Fruit fly (Drosophila melanogaster) whole organism, pupa: ENCODE data around the gene Est-Q.

Source experiments
- CG10348 ChIP-seq: fragments of 200-800 bp; sonication (Bioruptor generic); IDR thresholded peaks from 2 replicates; pipeline ENCODE4 v1.3.6; 2022; ENCODE audit warnings: missing biosample characterization, missing genetic modification characterization
- CG15710 ChIP-seq: fragments of 200-800 bp; sonication (Bioruptor generic); optimal IDR thresholded peaks from 2 replicates; lab custom pipeline; 2018; ENCODE audit warnings: missing biosample characterization, mild to moderate bottlenecking, missing genetic modification characterization, moderate library complexity
- CG9948 ChIP-seq: fragments of 200-800 bp; sonication (Bioruptor generic); optimal IDR thresholded peaks from 2 replicates; lab custom pipeline; 2018; ENCODE audit warnings: missing biosample characterization, mild to moderate bottlenecking, missing genetic modification characterization, moderate library complexity
- Ets98B ChIP-seq: fragments of 200-800 bp; sonication (Bioruptor generic); IDR thresholded peaks from 2 replicates; pipeline ENCODE4 v1.3.6; 2022; ENCODE audit warnings: missing biosample characterization, missing genetic modification characterization
- Pif1B ChIP-seq: fragments of 200-800 bp; sonication (Bioruptor generic); optimal IDR thresholded peaks from 3 replicates; lab custom pipeline; 2016; ENCODE audit warnings: missing biosample characterization, missing genetic modification characterization

- peak; percentile 65 for TF ChIP-seq Pif1B
- TF ChIP-seq CG9948 (tag; lab: Kevin White, UChicago) = peak; percentile 83
- no peak for TF ChIP-seq CG10348 (GFP tag; lab: Robert Waterston, UW)
- TF ChIP-seq CG15710 (tag; lab: Kevin White, UChicago) = peak; percentile 84
- TF ChIP-seq Ets98B (GFP tag; lab: Robert Waterston, UW) = no peak; the same call in 1 of the 2 replicates
These were observed 4.2 kb upstream of the Est-Q start, which contains the start of gene Hr78 for dm6 chr3L:21496865-21497634.
